Worm (Caenorhabditis elegans): ENCODE measurements around the gene Y39B6A.41.

ce11 chrV:18930748-18931147 is 47.0 kb downstream of the Y39B6A.41 start:
- TF ChIP-seq ama-1 (optimal IDR thresholded peaks at IDR 0.05) = no peak
- no peak for TF ChIP-seq ama-1 (GFP tag; optimal IDR thresholded peaks at IDR 0.05)
- TF ChIP-seq ztf-3 (GFP tag; optimal IDR thresholded peaks at IDR 0.05) = no peak
- no peak for TF ChIP-seq snpc-4 (GFP tag; optimal IDR thresholded peaks at IDR 0.05)
- TF ChIP-seq snpc-4 (tag; optimal IDR thresholded peaks at IDR 0.05) = no peak
- TF ChIP-seq F57C9.4 (tag; optimal IDR thresholded peaks at IDR 0.05) = no peak
- TF ChIP-seq unc-130 (GFP tag; optimal IDR thresholded peaks at IDR 0.05) = no peak
- no peak for TF ChIP-seq let-607 (tag; optimal IDR thresholded peaks at IDR 0.05)
- TF ChIP-seq dpl-1 (GFP tag; optimal IDR thresholded peaks at IDR 0.05) = no peak

Data from whole organism, young adult.